Worm (Caenorhabditis elegans) whole organism, midembryonic: ENCODE results near the gene comt-4.

Experiments
- klf-2 ChIP-seq: fragments of 200-800 bp; sonication (Bioruptor generic); conservative IDR thresholded peaks from 2 replicates; pipeline ENCODE4 v1.3.6; 2022; ENCODE audit warnings: missing genetic modification reagents, missing genetic modification characterization, missing compliant biosample characterization
- ref-1 ChIP-seq: fragments of 200-800 bp; sonication (Bioruptor generic); conservative IDR thresholded peaks from 2 replicates; pipeline ENCODE4 v1.3.6; 2022; ENCODE audit warnings: missing genetic modification reagents, missing genetic modification characterization, missing compliant biosample characterization
- ztf-23 ChIP-seq: fragments of 200-800 bp; sonication (Bioruptor generic); IDR thresholded peaks from 2 replicates; pipeline ENCODE4 v1.3.6; 2022; ENCODE audit warnings: missing genetic modification reagents, missing genetic modification characterization, missing compliant biosample characterization

DNA sequence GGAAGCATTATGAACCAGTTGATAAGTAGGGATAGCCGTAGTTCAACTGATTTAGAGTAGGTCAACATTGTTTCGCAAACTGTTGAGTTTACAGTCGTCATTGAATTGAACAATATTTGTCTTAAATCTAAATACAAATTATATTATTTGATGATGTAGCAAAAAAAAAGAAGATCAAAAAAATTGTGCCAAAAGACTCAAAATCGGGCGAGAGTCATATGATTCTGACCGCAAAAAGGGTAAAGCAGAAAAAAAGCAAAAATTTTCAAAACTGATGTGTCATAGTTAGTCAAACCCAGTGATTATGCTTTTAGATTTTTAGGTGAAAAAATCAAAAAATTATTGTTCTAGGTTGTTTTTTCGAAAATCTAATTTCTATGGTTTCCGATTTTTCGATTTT lies 22.2 kb downstream of the comt-4 start, which contains the start of gene srab-13:
- no peak for TF ChIP-seq klf-2 (GFP tag; lab: Robert Waterston, UW)
- TF ChIP-seq ref-1 (GFP tag; lab: Robert Waterston, UW) = no peak
- no peak for TF ChIP-seq ztf-23
